Worm (Caenorhabditis elegans): ENCODE measurements around the gene F16F9.1.
A peak's percentile ranks its signal among the peaks of the same experiment; 100 is the strongest.

The F16F9.1 gene

DNA sequence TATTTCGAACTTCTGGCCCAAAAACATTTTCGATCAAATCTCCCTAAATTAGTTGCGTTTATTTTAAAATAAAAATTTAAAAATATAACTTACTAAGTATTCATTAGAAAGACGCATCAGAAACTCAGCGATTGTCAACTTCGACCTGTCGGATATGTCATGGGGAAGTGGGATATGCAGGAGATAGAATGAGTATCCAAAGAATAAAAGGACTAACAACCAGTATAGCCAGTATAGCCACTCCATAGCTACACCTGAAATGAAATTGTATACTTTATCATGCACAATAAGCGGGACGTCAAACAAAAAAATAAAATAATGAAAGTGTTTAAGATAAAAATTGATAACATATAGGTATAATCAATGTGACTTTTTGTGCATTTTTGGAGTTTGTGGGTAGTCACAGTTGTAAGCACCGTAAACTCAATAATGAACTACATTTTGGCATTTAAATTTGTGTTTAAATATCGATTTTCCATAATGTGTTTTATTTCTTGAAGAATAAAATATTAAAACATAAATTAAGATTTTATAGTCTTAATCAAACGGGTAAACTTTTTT is 17.0 kb downstream of the F16F9.1 start, which contains the start of gene F16F9.4:
TSS of gene F16F9.4 (minus strand) at position 276 of the 561 bp plus-strand sequence.
- TF ChIP-seq nhr-2 (tag; optimal IDR thresholded peaks at IDR 0.05) (no peak), sem-2 (GFP tag; optimal IDR thresholded peaks at IDR 0.05) (no peak), ztf-11 (tag; optimal IDR thresholded peaks at IDR 0.05) (no peak), nhr-76 (tag; optimal IDR thresholded peaks at IDR 0.05) (no peak)

DNA sequence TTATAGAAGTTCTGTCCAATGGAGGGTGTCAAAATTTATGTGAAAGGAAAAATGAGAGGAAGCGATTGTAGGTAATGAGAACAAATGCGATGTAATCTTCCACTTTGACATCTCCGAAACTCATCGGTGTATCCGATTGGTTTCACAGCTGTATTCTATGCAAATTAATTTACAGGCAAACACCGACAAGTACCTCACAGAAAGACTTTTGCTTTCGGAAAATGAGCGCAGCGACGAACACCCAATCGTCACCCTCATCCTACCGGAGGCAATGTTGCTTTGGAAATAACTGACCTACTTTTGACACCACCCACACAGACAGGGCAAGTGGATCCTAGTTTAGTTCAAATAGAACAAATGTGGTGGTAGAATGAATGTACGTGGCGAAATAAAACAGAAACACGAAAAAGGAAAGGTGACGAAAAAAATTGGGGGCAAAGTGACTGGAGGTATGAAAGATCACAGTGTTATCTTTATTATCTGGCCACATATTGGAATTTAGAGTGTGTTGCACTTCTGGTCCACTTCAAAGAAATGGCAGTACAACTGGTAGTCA is 17.8 kb downstream of the F16F9.1 start:
- peak; percentile 44 for TF ChIP-seq elt-1 (tag; optimal IDR thresholded peaks at IDR 0.05; ENCODE audit: borderline replicate concordance, insufficient read depth)
- TF ChIP-seq lsy-2 (tag; optimal IDR thresholded peaks at IDR 0.05), result no peak
- no peak for TF ChIP-seq blmp-1 (tag; optimal IDR thresholded peaks at IDR 0.05)
- TF ChIP-seq mls-2 (tag; optimal IDR thresholded peaks at IDR 0.05), result no peak
- TF ChIP-seq ceh-43 (GFP tag; optimal IDR thresholded peaks at IDR 0.05), result no peak
- no peak for TF ChIP-seq mab-5 (tag; optimal IDR thresholded peaks at IDR 0.05)
- no peak for TF ChIP-seq elt-3 (tag; optimal IDR thresholded peaks at IDR 0.05)

DNA sequence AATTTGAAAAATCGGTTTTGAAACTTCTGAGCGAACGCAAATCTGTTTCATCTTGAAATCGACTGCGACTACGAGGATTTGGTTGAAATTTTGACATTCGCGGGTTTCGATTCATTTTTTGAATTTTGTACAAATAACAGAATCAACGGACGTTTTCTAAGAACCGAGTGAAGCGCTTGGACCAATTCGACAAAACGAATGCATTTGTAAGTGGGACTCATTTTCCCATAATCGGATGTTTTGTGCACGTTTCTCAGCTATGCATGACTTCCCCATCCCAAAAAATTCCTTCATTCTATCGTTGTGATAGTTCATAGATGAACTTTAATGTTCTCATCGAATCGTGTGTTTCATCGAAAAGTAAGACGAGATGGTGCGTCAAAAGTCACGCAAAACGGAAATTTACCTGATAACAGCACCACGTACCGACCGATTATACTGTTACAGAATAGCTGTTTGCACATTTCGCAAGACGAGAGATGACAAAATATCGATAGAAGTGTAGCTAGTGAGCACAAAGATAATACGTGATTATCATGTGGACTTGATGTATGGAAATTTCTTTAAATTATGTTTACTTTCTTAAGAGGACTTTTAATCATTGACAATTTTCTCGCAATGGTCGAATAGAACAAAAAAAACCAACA is 24.0 kb downstream of the F16F9.1 start, which contains the start of gene mec-10:
TSS of gene mec-10 (minus strand) at position 189 of the 647 bp plus-strand sequence.
- TF ChIP-seq unc-39 (tag; optimal IDR thresholded peaks at IDR 0.05) (no peak), lin-32 (GFP tag; optimal IDR thresholded peaks at IDR 0.05) (no peak), elt-1 (tag; optimal IDR thresholded peaks at IDR 0.05; ENCODE audit: borderline replicate concordance, insufficient read depth) (no peak), ces-1 (GFP tag; optimal IDR thresholded peaks at IDR 0.05) (no peak), hlh-1 (tag; optimal IDR thresholded peaks at IDR 0.05) (no peak), pha-4 (tag; optimal IDR thresholded peaks at IDR 0.05) (no peak), M03D4.4 (tag; optimal IDR thresholded peaks at IDR 0.05) (no peak), ham-2 (GFP tag; optimal IDR thresholded peaks at IDR 0.05) (no peak), sem-2 (GFP tag; optimal IDR thresholded peaks at IDR 0.05) (no peak), sptf-1 (tag; optimal IDR thresholded peaks at IDR 0.05) (no peak), nhr-12 (tag; optimal IDR thresholded peaks at IDR 0.05) (no peak), flh-1 (GFP tag; optimal IDR thresholded peaks at IDR 0.05) (no peak), cnd-1 (tag; optimal IDR thresholded peaks at IDR 0.05) (no peak), ceh-43 (GFP tag; optimal IDR thresholded peaks at IDR 0.05) (no peak), nhr-2 (tag; optimal IDR thresholded peaks at IDR 0.05) (no peak), mls-2 (tag; optimal IDR thresholded peaks at IDR 0.05) (no peak), nhr-28 (tag; optimal IDR thresholded peaks at IDR 0.05) (no peak), ceh-83 (GFP tag; optimal IDR thresholded peaks at IDR 0.05) (no peak), elt-3 (tag; optimal IDR thresholded peaks at IDR 0.05) (no peak), ztf-11 (tag; optimal IDR thresholded peaks at IDR 0.05) (no peak)

DNA sequence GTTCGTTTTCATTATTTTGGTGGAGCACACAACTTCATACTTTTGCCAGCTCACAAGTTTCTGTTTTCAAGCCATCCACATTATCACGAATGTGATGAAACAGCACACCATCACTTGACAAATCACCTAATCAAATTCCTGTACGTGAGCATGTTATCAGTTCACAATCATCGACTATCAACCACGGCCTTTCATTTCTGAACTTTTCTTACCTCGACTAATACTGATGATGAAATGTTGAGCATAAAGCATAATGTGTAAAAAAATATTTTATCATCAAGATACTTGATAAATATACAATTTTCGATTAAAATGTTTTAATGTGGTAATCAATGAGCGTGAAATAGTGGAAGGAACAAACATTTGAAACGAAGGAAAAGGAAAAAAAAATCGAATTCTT is 27.3 kb downstream of the F16F9.1 start:
- TF ChIP-seq sem-2 (GFP tag; optimal IDR thresholded peaks at IDR 0.05) (no peak), unc-120 (tag; optimal IDR thresholded peaks at IDR 0.05; ENCODE audit: poor library complexity, severe bottlenecking) (no peak), tbx-8 (GFP tag; optimal IDR thresholded peaks at IDR 0.05) (no peak), ceh-39 (tag; optimal IDR thresholded peaks at IDR 0.05) (no peak), nhr-12 (tag; optimal IDR thresholded peaks at IDR 0.05) (no peak), zip-8 (tag; optimal IDR thresholded peaks at IDR 0.05) (no peak), mls-2 (tag; optimal IDR thresholded peaks at IDR 0.05) (no peak), mep-1 (tag; optimal IDR thresholded peaks at IDR 0.05) (no peak), ceh-83 (GFP tag; optimal IDR thresholded peaks at IDR 0.05) (no peak), lin-13 (tag; optimal IDR thresholded peaks at IDR 0.05) (no peak), flh-1 (GFP tag; optimal IDR thresholded peaks at IDR 0.05) (no peak), cnd-1 (tag; optimal IDR thresholded peaks at IDR 0.05) (no peak), snpc-4 (tag; optimal IDR thresholded peaks at IDR 0.05) (no peak), mab-5 (tag; optimal IDR thresholded peaks at IDR 0.05) (no peak)

DNA sequence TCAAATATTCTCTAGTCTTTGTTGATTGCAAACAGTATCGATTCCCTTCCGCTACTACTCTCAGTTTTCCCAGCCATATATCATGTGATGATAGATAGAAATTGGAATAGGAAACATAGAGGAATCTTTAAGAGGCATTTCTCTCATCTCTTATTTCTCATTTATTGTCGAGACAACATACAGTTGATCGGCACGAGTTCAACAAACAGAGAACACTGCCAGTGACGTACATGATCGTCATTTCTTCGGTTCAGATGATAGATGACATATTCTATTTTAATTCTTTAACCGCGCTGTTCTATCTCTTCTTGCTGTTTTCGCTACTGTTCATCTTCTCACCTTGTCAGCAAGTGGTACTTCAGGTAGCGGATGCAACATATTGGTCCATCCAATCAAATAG is 28.9 kb downstream of the F16F9.1 start:
- TF ChIP-seq unc-62 (GFP tag; optimal IDR thresholded peaks at IDR 0.05), result peak; percentile 38
- peak; percentile 59 for TF ChIP-seq elt-3 (tag; optimal IDR thresholded peaks at IDR 0.05)
- no peak for TF ChIP-seq hlh-1 (tag; optimal IDR thresholded peaks at IDR 0.05)
